Fruit fly (Drosophila melanogaster) whole organism, embryonic: ENCODE data around the gene Nup160.

Experiments used
- BEAF-32 ChIP-seq: fragments of 200-800 bp; sonication (Bioruptor generic); optimal IDR thresholded peaks from 3 replicates; lab custom pipeline; 2017; ENCODE audit warnings: missing biosample characterization, missing genetic modification characterization, mild to moderate bottlenecking, moderate library complexity, missing genetic modification reagents
- Bdp1 ChIP-seq: fragments of 200-800 bp; sonication (Bioruptor generic); optimal IDR thresholded peaks from 3 replicates; lab custom pipeline; 2016; ENCODE audit warnings: missing biosample characterization, missing genetic modification characterization
- CG10462 ChIP-seq: fragments of 200-800 bp; sonication (Bioruptor generic); optimal IDR thresholded peaks from 2 replicates; lab custom pipeline; 2016; ENCODE audit warnings: missing biosample characterization, missing genetic modification characterization
- CG10959 ChIP-seq: fragments of 200-800 bp; sonication (Bioruptor generic); IDR thresholded peaks from 2 replicates; pipeline ENCODE4 v1.3.6; 2022; ENCODE audit warnings: missing biosample characterization, missing genetic modification characterization
- CG12659 ChIP-seq: fragments of 200-800 bp; sonication (Bioruptor generic); optimal IDR thresholded peaks from 3 replicates; lab custom pipeline; 2017; ENCODE audit warnings: mild to moderate bottlenecking, missing biosample characterization, missing genetic modification reagents, missing genetic modification characterization
- CG13624 ChIP-seq: fragments of 200-800 bp; sonication (Bioruptor generic); optimal IDR thresholded peaks from 2 replicates; lab custom pipeline; 2016; ENCODE audit warnings: missing biosample characterization, missing genetic modification characterization
- CG15479 ChIP-seq: fragments of 200-800 bp; sonication (Bioruptor generic); optimal IDR thresholded peaks from 3 replicates; lab custom pipeline; 2019; ENCODE audit warnings: missing biosample characterization, mild to moderate bottlenecking, missing genetic modification characterization, moderate library complexity
- CG15514 ChIP-seq: fragments of 200-800 bp; sonication (Bioruptor generic); optimal IDR thresholded peaks from 3 replicates; lab custom pipeline; 2017; ENCODE audit warnings: missing biosample characterization, missing genetic modification characterization, mild to moderate bottlenecking, moderate library complexity, missing genetic modification reagents
- CG17186 ChIP-seq: fragments of 200-800 bp; sonication (Bioruptor generic); optimal IDR thresholded peaks from 3 replicates; lab custom pipeline; 2017; ENCODE audit warnings: missing biosample characterization, missing genetic modification reagents, missing genetic modification characterization
- CG17829 ChIP-seq: fragments of 200-800 bp; optimal IDR thresholded peaks from 2 replicates; lab custom pipeline; 2019; ENCODE audit warnings: missing biosample characterization, mild to moderate bottlenecking, missing genetic modification characterization, moderate library complexity
- CG18262 ChIP-seq: fragments of 200-800 bp; optimal IDR thresholded peaks from 3 replicates; lab custom pipeline; 2019; ENCODE audit warnings: missing biosample characterization, mild to moderate bottlenecking, missing genetic modification characterization, moderate library complexity
- CG32772 ChIP-seq: fragments of 200-800 bp; sonication (Bioruptor generic); IDR thresholded peaks from 2 replicates; pipeline ENCODE4 v1.3.6; 2022; ENCODE audit warnings: missing biosample characterization, missing genetic modification characterization
- CG4328 ChIP-seq: fragments of 200-800 bp; sonication (Bioruptor generic); optimal IDR thresholded peaks from 3 replicates; lab custom pipeline; 2017; ENCODE audit warnings: missing biosample characterization, missing genetic modification reagents, missing genetic modification characterization
- CG6689 ChIP-seq: fragments of 200-800 bp; sonication (Bioruptor generic); IDR thresholded peaks from 2 replicates; pipeline ENCODE4 v1.3.6; 2022; ENCODE audit warnings: missing biosample characterization, missing genetic modification characterization
- CG7745 ChIP-seq: fragments of 200-800 bp; sonication (Bioruptor generic); optimal IDR thresholded peaks from 2 replicates; lab custom pipeline; 2018; ENCODE audit warnings: missing biosample characterization, mild to moderate bottlenecking, missing genetic modification characterization, moderate library complexity
- CG8478 ChIP-seq: fragments of >200 bp; optimal IDR thresholded peaks from 2 replicates; lab custom pipeline; 2018
- CG8765 ChIP-seq: fragments of 200-800 bp; sonication (Bioruptor generic); IDR thresholded peaks from 2 replicates; pipeline ENCODE4 v1.3.6; 2022; ENCODE audit warnings: missing biosample characterization, missing genetic modification characterization
- CG9609 ChIP-seq: fragments of 200-800 bp; sonication (Bioruptor generic); optimal IDR thresholded peaks from 3 replicates; lab custom pipeline; 2016; ENCODE audit warnings: missing biosample characterization, missing genetic modification characterization
- CG9727 ChIP-seq: fragments of 200-800 bp; sonication (Bioruptor generic); optimal IDR thresholded peaks from 3 replicates; lab custom pipeline; 2017; ENCODE audit warnings: missing biosample characterization, mild to moderate bottlenecking, missing genetic modification characterization
- Dbx ChIP-seq: fragments of 200-800 bp; sonication (Bioruptor generic); IDR thresholded peaks from 3 replicates; pipeline ENCODE4 v1.3.6; 2022; ENCODE audit warnings: missing biosample characterization, missing genetic modification characterization
- Doc3 ChIP-seq: fragments of 200-800 bp; sonication (Bioruptor generic); IDR thresholded peaks from 3 replicates; pipeline ENCODE4 v1.3.6; 2022; ENCODE audit warnings: missing biosample characterization, missing genetic modification characterization; ENCODE audit not compliant: partially characterized antibody
- E2f2 ChIP-seq: fragments of 200-800 bp; sonication (Bioruptor generic); IDR thresholded peaks from 2 replicates; pipeline ENCODE4 v1.3.6; 2022; ENCODE audit warnings: missing biosample characterization, missing genetic modification characterization
- HHEX ChIP-seq: fragments of 200-800 bp; sonication (Bioruptor generic); optimal IDR thresholded peaks from 3 replicates; lab custom pipeline; 2017; ENCODE audit warnings: missing biosample characterization, mild to moderate bottlenecking, missing genetic modification characterization, missing genetic modification reagents
- Hr78 ChIP-seq, 2 experiments: fragments of 200-800 bp in 1 of 2; fragments of >200 bp in 1 of 2; sonication (Bioruptor generic) in 1 of 2; optimal IDR thresholded peaks; 2 replicates each; lab custom pipeline; 2017 to 2019; ENCODE audit warnings: missing biosample characterization in 2 of 2, missing genetic modification characterization in 2 of 2, mild to moderate bottlenecking in 1 of 2, moderate library complexity in 1 of 2
- Hsf ChIP-seq: fragments of 200-800 bp; sonication (Bioruptor generic); optimal IDR thresholded peaks from 3 replicates; lab custom pipeline; 2016; ENCODE audit warnings: missing biosample characterization, missing genetic modification characterization
- MESR4 ChIP-seq: fragments of 200-800 bp; sonication (Bioruptor generic); optimal IDR thresholded peaks from 2 replicates; lab custom pipeline; 2018; ENCODE audit warnings: missing biosample characterization, mild to moderate bottlenecking, missing genetic modification characterization, moderate library complexity
- Myb ChIP-seq: fragments of 200-800 bp; sonication (Bioruptor generic); optimal IDR thresholded peaks from 2 replicates; lab custom pipeline; 2016; ENCODE audit warnings: missing biosample characterization, missing genetic modification characterization
- NFAT ChIP-seq: fragments of 200-800 bp; sonication (Bioruptor generic); IDR thresholded peaks from 2 replicates; pipeline ENCODE4 v1.3.6; 2022; ENCODE audit warnings: missing biosample characterization, missing genetic modification characterization
- Rfx ChIP-seq: fragments of 200-800 bp; sonication (Bioruptor generic); IDR thresholded peaks from 2 replicates; pipeline ENCODE4 v1.3.6; 2022; ENCODE audit warnings: missing biosample characterization, missing genetic modification characterization
- Tbp ChIP-seq: fragments of >200 bp; optimal IDR thresholded peaks from 2 replicates; lab custom pipeline; 2018; ENCODE audit warnings: missing biosample characterization, missing genetic modification characterization
- ac ChIP-seq: fragments of 200-800 bp; sonication (Bioruptor generic); optimal IDR thresholded peaks from 3 replicates; lab custom pipeline; 2017; ENCODE audit warnings: missing biosample characterization, mild to moderate bottlenecking, missing genetic modification characterization
- amos ChIP-seq: fragments of 200-800 bp; sonication (Bioruptor generic); IDR thresholded peaks from 2 replicates; pipeline ENCODE4 v1.3.6; 2022; ENCODE audit warnings: missing biosample characterization, missing genetic modification characterization; ENCODE audit not compliant: partially characterized antibody
- bowl ChIP-seq: fragments of 200-800 bp; sonication (Bioruptor generic); IDR thresholded peaks from 2 replicates; pipeline ENCODE4 v1.3.6; 2022; ENCODE audit warnings: missing biosample characterization, missing genetic modification characterization
- ci ChIP-seq: fragments of 200-800 bp; sonication (Bioruptor generic); IDR thresholded peaks from 3 replicates; pipeline ENCODE4 v1.3.6; 2022; ENCODE audit warnings: missing biosample characterization, missing genetic modification characterization
- dimm ChIP-seq: fragments of 200-800 bp; sonication (Bioruptor generic); IDR thresholded peaks from 2 replicates; pipeline ENCODE4 v1.3.6; 2022; ENCODE audit warnings: missing biosample characterization, missing genetic modification characterization
- ems ChIP-seq: fragments of 200-800 bp; sonication (Bioruptor generic); optimal IDR thresholded peaks from 3 replicates; lab custom pipeline; 2016; ENCODE audit warnings: missing biosample characterization, missing genetic modification characterization
- gfzf ChIP-seq: fragments of 200-800 bp; sonication (Bioruptor generic); optimal IDR thresholded peaks from 2 replicates; lab custom pipeline; 2016; ENCODE audit warnings: missing biosample characterization, mild to moderate bottlenecking, missing genetic modification characterization, moderate library complexity
- luna ChIP-seq: fragments of 200-800 bp; sonication (Bioruptor generic); optimal IDR thresholded peaks from 2 replicates; lab custom pipeline; 2016; ENCODE audit warnings: missing biosample characterization, missing genetic modification characterization
- org-1 ChIP-seq: fragments of 200-800 bp; sonication (Bioruptor generic); optimal IDR thresholded peaks from 2 replicates; lab custom pipeline; 2017; ENCODE audit warnings: missing biosample characterization, missing genetic modification characterization
- pfk ChIP-seq: fragments of 200-800 bp; sonication (Bioruptor generic); optimal IDR thresholded peaks from 2 replicates; lab custom pipeline; 2018; ENCODE audit warnings: missing biosample characterization, mild to moderate bottlenecking, missing genetic modification characterization, moderate library complexity
- pzg ChIP-seq: fragments of 200-800 bp; sonication (Bioruptor generic); optimal IDR thresholded peaks from 3 replicates; lab custom pipeline; 2018; ENCODE audit warnings: missing biosample characterization, mild to moderate bottlenecking, missing genetic modification characterization, moderate library complexity
- ranshi ChIP-seq: fragments of 200-800 bp; sonication (Bioruptor generic); IDR thresholded peaks from 2 replicates; pipeline ENCODE4 v1.3.6; 2022; ENCODE audit warnings: missing biosample characterization, missing genetic modification characterization
- sqz ChIP-seq: fragments of 200-800 bp; sonication (Bioruptor generic); optimal IDR thresholded peaks from 3 replicates; lab custom pipeline; 2018; ENCODE audit warnings: missing biosample characterization, mild to moderate bottlenecking, missing genetic modification characterization
- stwl ChIP-seq: fragments of 200-800 bp; sonication (Bioruptor generic); optimal IDR thresholded peaks from 3 replicates; lab custom pipeline; 2018; ENCODE audit warnings: missing biosample characterization, mild to moderate bottlenecking, missing genetic modification characterization, moderate library complexity
- tna ChIP-seq: fragments of 200-800 bp; sonication (Bioruptor generic); IDR thresholded peaks from 2 replicates; pipeline ENCODE4 v1.3.6; 2022; ENCODE audit warnings: missing biosample characterization, missing genetic modification characterization; ENCODE audit not compliant: partially characterized antibody
- toy ChIP-seq: fragments of 200-800 bp; sonication (Bioruptor generic); IDR thresholded peaks from 2 replicates; pipeline ENCODE4 v1.3.6; 2022; ENCODE audit warnings: missing biosample characterization, missing genetic modification characterization
- unc-4 ChIP-seq: fragments of 200-800 bp; sonication (Bioruptor generic); IDR thresholded peaks from 2 replicates; pipeline ENCODE4 v1.3.6; 2022; ENCODE audit warnings: missing biosample characterization, missing genetic modification characterization; ENCODE audit not compliant: partially characterized antibody
- vnd ChIP-seq: fragments of 200-800 bp; sonication (Bioruptor generic); IDR thresholded peaks from 3 replicates; pipeline ENCODE4 v1.3.6; 2022; ENCODE audit warnings: missing biosample characterization, missing genetic modification characterization; ENCODE audit not compliant: partially characterized antibody
- zen ChIP-seq: fragments of 200-800 bp; sonication (Bioruptor generic); optimal IDR thresholded peaks from 3 replicates; lab custom pipeline; 2018; ENCODE audit warnings: missing biosample characterization, mild to moderate bottlenecking, missing genetic modification characterization, moderate library complexity
- zfh1 ChIP-seq: fragments of 200-800 bp; sonication (Bioruptor generic); IDR thresholded peaks from 3 replicates; pipeline ENCODE4 v1.3.6; 2022; ENCODE audit warnings: missing biosample characterization, missing genetic modification characterization

Nup160 gene

dm6 chr2L:11100516-11101061, 23.0 kb upstream of the Nup160 start, which contains the start of gene Ge-1 (continued):
- TF ChIP-seq unc-4 (GFP tag; lab: Robert Waterston, UW) = peak; percentile 49; the same call in 1 of the 2 replicates
- no peak for TF ChIP-seq CG4328 (GFP tag; lab: Kevin White, UChicago)
- TF ChIP-seq stwl (tag; lab: Kevin White, UChicago) = peak; percentile 45
- TF ChIP-seq CG32772 (GFP tag; lab: Robert Waterston, UW) = peak; percentile 79
- peak; percentile 74 for TF ChIP-seq E2f2 (GFP tag; lab: Robert Waterston, UW)
- TF ChIP-seq ac (GFP tag; lab: Kevin White, UChicago) = no peak
- no peak for TF ChIP-seq luna (GFP tag; lab: Kevin White, UChicago)
- TF ChIP-seq CG17829 = peak; percentile 25
- peak; percentile 80 for TF ChIP-seq sqz (GFP tag; lab: Kevin White, UChicago)
- 0 out of 3 replicates have a peak, but pooled peaks have one; percentile 27 for TF ChIP-seq Doc3 (GFP tag; lab: Robert Waterston, UW)
- no peak for TF ChIP-seq org-1
- peak; percentile 51 for TF ChIP-seq CG6689 (GFP tag; lab: Robert Waterston, UW)
- TF ChIP-seq Hr78 (GFP tag; optimal IDR thresholded peaks at IDR 0.05; lab: Kevin White, UChicago) = no peak
- no peak for TF ChIP-seq Hsf (GFP tag; lab: Kevin White, UChicago)
- TF ChIP-seq pfk (GFP tag; lab: Kevin White, UChicago) = peak; percentile 30
- TF ChIP-seq dimm (GFP tag; lab: Robert Waterston, UW) = no peak
- no peak for TF ChIP-seq CG18262 (tag; lab: Kevin White, UChicago)
- TF ChIP-seq BEAF-32 (GFP tag; lab: Kevin White, UChicago) = peak; percentile 63
- no peak for TF ChIP-seq CG9609 (GFP tag; lab: Kevin White, UChicago)
- no peak for TF ChIP-seq HHEX
- peak; percentile 31 for TF ChIP-seq CG13624 (GFP tag; lab: Kevin White, UChicago)
- TF ChIP-seq CG10959 (GFP tag; lab: Robert Waterston, UW) = no peak
- no peak for TF ChIP-seq CG8478 (lab: Kevin White, UChicago)
- peak; percentile 13 for TF ChIP-seq CG17186 (GFP tag; lab: Kevin White, UChicago)
- no peak for TF ChIP-seq Tbp (GFP tag; lab: Kevin White, UChicago)
- no peak for TF ChIP-seq CG15479
- TF ChIP-seq NFAT (GFP tag; lab: Robert Waterston, UW) = 0 out of 2 replicates have a peak, but pooled peaks have one; percentile 28
- peak; percentile 2 for TF ChIP-seq gfzf (GFP tag; lab: Kevin White, UChicago)
- no peak for TF ChIP-seq CG8765 (GFP tag; lab: Robert Waterston, UW)
- no peak for TF ChIP-seq ranshi (GFP tag; lab: Robert Waterston, UW)
- TF ChIP-seq CG12659 (GFP tag; lab: Kevin White, UChicago) = peak; percentile 18
- TF ChIP-seq Myb (GFP tag; lab: Kevin White, UChicago) = peak; percentile 98
- no peak for TF ChIP-seq Bdp1 (GFP tag; lab: Kevin White, UChicago)
- TF ChIP-seq toy (GFP tag; lab: Robert Waterston, UW) = no peak
- no peak for TF ChIP-seq CG7745
- peak; percentile 43; the same call in 1 of the 3 replicates for TF ChIP-seq vnd (GFP tag; lab: Robert Waterston, UW)
- no peak for TF ChIP-seq ems (GFP tag; lab: Kevin White, UChicago)
- TF ChIP-seq Dbx (GFP tag; lab: Robert Waterston, UW) = peak; percentile 59; the same call in 1 of the 3 replicates
- TF ChIP-seq amos (GFP tag; lab: Robert Waterston, UW) = peak; percentile 58
- TF ChIP-seq CG9727 (GFP tag; lab: Kevin White, UChicago) = no peak
- TF ChIP-seq bowl (GFP tag; lab: Robert Waterston, UW) = no peak
- TF ChIP-seq pzg (GFP tag; lab: Kevin White, UChicago) = peak; percentile 53
- TF ChIP-seq zfh1 (GFP tag; lab: Robert Waterston, UW) = no peak
- peak; percentile 49; the same call in 1 of the 2 replicates for TF ChIP-seq Rfx (GFP tag; lab: Robert Waterston, UW)
- TF ChIP-seq ci (GFP tag; lab: Robert Waterston, UW) = no peak
- no peak for TF ChIP-seq zen
- TF ChIP-seq MESR4 = peak; percentile 29
- TF ChIP-seq tna = 0 out of 2 replicates have a peak, but pooled peaks have one; percentile 20
- no peak for TF ChIP-seq CG10462 (GFP tag; lab: Kevin White, UChicago)
- peak; percentile 83 for TF ChIP-seq CG15514 (GFP tag; lab: Kevin White, UChicago)
